Worm (Caenorhabditis elegans): ENCODE results near the gene sto-1.

ce11 chrX:7585610-7586259 lies 23.1 kb downstream of the sto-1 start, which contains the start of gene adt-2:
- TF ChIP-seq him-1 (tag; optimal IDR thresholded peaks at IDR 0.05) (no peak), dao-5 (tag; optimal IDR thresholded peaks at IDR 0.05) (no peak), W03F9.2 (tag; optimal IDR thresholded peaks at IDR 0.05) (no peak)
